Worm (Caenorhabditis elegans): Measurements from ENCODE around the gene C14F11.7.

C14F11.7 gene

DNA sequence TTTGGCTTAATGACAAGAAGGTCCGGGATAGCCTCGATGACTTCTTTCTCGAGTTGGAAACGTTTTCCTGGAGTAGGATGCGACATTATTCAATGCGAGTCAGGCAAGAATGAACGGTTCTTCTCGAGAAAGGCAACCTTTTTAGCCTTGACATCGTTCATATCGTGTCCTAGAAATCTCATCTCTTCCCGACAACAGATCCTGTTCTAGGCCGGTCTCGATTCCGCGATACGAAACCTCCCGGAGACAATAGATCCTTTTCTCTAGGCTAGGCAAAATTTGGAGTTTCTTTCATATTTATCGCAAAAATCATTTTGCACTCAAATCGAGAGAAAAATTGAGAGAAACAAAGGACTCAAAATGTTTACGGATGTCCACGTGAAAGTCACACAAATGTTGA is 30.6 kb upstream of the C14F11.7 start, which contains the start of gene rml-3:
TSS of gene rml-3 (minus strand) at position 93 of the 400 bp plus-strand sequence.
- TF ChIP-seq cog-1 (tag; optimal IDR thresholded peaks at IDR 0.05) (no peak), klf-2 (GFP tag; conservative IDR thresholded peaks at IDR 0.05) (no peak)

DNA sequence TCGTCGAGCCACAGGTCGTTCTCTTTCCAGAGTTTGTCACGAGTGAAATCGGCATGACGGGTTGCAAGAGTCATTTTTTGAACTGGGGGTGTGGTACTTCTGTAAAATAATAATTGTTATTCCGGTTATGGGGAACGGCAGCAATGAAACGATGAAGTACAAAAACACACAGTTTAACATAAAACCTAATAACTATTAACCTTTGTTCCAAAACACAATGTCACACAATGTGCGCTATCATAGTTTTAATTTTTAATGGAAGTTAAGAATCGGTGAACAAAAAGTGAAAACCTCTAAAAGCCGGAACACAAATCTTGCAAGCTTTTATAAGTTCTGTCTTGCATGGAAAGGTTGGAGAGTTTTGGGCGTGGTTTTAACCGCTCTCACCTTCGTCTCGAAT is 27.1 kb upstream of the C14F11.7 start, which contains the start of gene hsp-43:
TSS of gene hsp-43 (minus strand) at position 101 of the 400 bp plus-strand sequence.
- TF ChIP-seq ztf-23 (GFP tag; IDR thresholded peaks at IDR 0.05) = no peak
- TF ChIP-seq med-1 (GFP tag; optimal IDR thresholded peaks at IDR 0.05; ENCODE audit: insufficient read depth) = no peak
- no peak for TF ChIP-seq cog-1 (tag; optimal IDR thresholded peaks at IDR 0.05)
- no peak for TF ChIP-seq ztf-29 (GFP tag; IDR thresholded peaks at IDR 0.05)
- no peak for TF ChIP-seq klf-2 (GFP tag; conservative IDR thresholded peaks at IDR 0.05)
- no peak for TF ChIP-seq ref-1 (GFP tag; conservative IDR thresholded peaks at IDR 0.05)

DNA sequence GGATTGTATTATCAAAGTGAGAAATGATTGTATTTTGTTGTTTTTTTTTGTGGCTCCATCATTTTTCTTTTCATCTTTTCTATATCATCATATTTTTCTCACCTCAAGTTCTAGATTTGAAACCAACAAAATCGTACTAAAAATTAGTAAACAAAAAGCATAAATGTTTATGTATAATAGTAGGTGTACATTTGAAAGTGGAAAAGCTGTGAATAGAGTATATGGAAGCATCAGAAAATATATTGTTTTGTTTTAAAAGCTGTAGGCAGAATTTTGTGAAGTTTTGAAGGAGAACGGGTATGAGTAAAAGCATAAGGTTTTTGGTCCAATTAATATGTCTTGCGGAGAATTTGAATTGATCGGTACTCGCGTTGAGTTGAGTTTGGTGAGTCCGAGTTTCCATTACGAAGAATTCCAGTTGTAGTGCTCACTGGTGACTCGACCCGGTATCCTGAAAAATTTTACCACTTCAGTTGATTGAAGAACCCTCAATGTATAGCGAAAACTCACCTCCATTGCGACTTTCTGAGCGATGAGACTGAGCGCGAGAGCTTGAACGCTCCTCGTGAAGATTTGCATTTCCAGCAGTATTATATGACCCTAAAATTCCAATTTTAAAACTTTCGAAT is 24.7 kb upstream of the C14F11.7 start, which contains the start of gene C14F11.4:
TSS of gene C14F11.4 (minus strand) at position 51 of the 629 bp plus-strand sequence.
- TF ChIP-seq tab-1 (GFP tag; IDR thresholded peaks at IDR 0.05) (no peak), cog-1 (tag; optimal IDR thresholded peaks at IDR 0.05) (no peak), med-1 (GFP tag; optimal IDR thresholded peaks at IDR 0.05; ENCODE audit: insufficient read depth) (no peak), T22C8.4 (GFP tag; IDR thresholded peaks at IDR 0.05) (no peak), ref-1 (GFP tag; conservative IDR thresholded peaks at IDR 0.05) (no peak), klf-2 (GFP tag; conservative IDR thresholded peaks at IDR 0.05) (no peak), flt-1 (GFP tag; IDR thresholded peaks at IDR 0.05) (no peak), ztf-29 (GFP tag; IDR thresholded peaks at IDR 0.05) (no peak), ztf-23 (GFP tag; IDR thresholded peaks at IDR 0.05) (no peak)

DNA sequence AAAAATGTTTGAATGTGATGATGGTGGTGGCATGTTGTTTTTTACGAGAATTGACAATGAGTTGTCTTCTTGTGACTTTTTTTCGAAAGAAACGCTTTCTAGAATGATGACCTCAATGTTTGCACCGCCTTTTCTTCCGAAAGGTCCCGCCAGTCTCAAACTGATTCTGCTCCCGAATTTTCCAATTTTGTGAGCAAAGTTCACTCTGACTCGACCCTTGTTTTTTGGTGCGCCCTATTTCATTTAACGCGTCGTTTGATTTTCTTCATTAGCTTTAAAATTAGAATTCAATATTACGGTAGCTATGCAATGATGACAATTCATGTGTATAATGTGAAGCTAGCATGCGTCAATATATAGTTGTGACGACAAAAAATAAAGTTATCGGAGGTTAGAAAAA is 22.3 kb upstream of the C14F11.7 start, which contains the start of gene lite-1:
TSS of gene lite-1 (minus strand) at position 101 of the 400 bp plus-strand sequence.
- TF ChIP-seq klf-2 (GFP tag; conservative IDR thresholded peaks at IDR 0.05) (no peak), med-1 (GFP tag; optimal IDR thresholded peaks at IDR 0.05; ENCODE audit: insufficient read depth) (no peak), T22C8.4 (GFP tag; IDR thresholded peaks at IDR 0.05) (no peak), tab-1 (GFP tag; IDR thresholded peaks at IDR 0.05) (no peak), ref-1 (GFP tag; conservative IDR thresholded peaks at IDR 0.05) (no peak), ztf-23 (GFP tag; IDR thresholded peaks at IDR 0.05) (no peak), flt-1 (GFP tag; IDR thresholded peaks at IDR 0.05) (no peak), cog-1 (tag; optimal IDR thresholded peaks at IDR 0.05) (no peak), ztf-29 (GFP tag; IDR thresholded peaks at IDR 0.05) (no peak)

DNA sequence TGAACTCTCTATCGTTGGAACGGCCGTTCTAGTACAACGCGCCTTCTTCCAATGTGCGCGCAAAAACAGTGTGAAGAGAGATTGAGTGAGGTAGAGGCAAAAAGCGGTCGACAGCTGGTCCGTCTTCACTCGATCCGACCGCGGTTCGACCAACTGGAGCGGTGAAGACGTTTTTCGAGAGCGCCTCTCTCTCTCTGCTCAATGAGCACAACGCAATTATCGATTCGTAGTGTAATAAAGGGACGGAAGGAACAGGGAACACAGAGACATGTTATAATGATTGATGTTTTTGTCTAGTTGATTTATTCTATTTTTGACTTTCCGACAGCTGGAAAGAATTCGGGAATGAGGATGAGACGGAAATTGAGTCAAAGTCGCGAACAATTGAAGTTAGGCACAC is 16.5 kb upstream of the C14F11.7 start:
- TF ChIP-seq ztf-29 (GFP tag; IDR thresholded peaks at IDR 0.05) (no peak), T22C8.4 (GFP tag; IDR thresholded peaks at IDR 0.05) (peak; percentile 53)

DNA sequence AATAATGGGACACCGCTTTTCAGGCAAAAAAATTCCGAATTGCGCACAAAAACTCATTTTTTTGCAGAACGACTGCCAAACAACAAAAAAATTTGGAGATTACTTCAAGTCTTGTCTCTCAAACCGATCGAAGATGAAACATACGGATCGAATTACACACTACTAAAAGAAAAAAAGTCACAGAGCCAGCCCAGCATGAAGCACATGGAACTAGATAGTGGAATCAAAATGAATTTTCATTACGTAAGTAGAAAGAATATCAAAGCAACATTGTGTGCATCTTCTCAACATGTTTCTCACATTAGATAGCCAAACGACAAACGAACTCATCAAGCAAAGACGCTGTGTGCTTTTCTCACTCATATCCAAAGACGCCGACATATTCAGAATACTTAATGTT is 12.7 kb upstream of the C14F11.7 start:
- no peak for TF ChIP-seq med-1 (GFP tag; optimal IDR thresholded peaks at IDR 0.05; ENCODE audit: insufficient read depth)
- TF ChIP-seq tab-1 (GFP tag; IDR thresholded peaks at IDR 0.05) = no peak
- TF ChIP-seq ref-1 (GFP tag; conservative IDR thresholded peaks at IDR 0.05) = no peak
- no peak for TF ChIP-seq ztf-23 (GFP tag; IDR thresholded peaks at IDR 0.05)
- TF ChIP-seq klf-2 (GFP tag; conservative IDR thresholded peaks at IDR 0.05) = no peak
- no peak for TF ChIP-seq ztf-29 (GFP tag; IDR thresholded peaks at IDR 0.05)
- no peak for TF ChIP-seq T22C8.4 (GFP tag; IDR thresholded peaks at IDR 0.05)

DNA sequence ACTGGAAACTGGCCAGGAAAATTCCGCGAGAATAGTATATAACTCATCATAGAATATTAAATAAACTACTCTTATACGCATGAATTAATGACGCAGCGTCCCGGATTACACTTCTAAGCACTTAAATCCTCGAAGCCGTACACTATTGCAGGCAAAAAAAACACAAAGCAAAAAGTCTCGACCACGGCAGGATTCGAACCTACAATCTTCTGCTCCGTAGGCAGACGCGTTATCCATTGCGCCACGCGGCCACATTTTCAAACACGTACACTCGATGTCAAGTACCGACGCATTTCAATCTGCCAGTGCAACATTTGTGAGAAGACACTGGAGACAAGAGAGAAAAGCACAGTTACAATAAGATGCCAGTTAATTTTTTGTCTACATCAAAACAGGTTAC is 11.5 kb upstream of the C14F11.7 start:
- 0 out of 2 replicates have a peak, but pooled peaks have one; percentile 54 for TF ChIP-seq ref-1 (GFP tag; conservative IDR thresholded peaks at IDR 0.05)
- TF ChIP-seq T22C8.4 (GFP tag; IDR thresholded peaks at IDR 0.05) = peak; percentile 38; the same call in 1 of the 2 replicates
- TF ChIP-seq cog-1 (tag; optimal IDR thresholded peaks at IDR 0.05) = no peak
- peak; percentile 46 for TF ChIP-seq ztf-29 (GFP tag; IDR thresholded peaks at IDR 0.05)
- peak; percentile 77 for TF ChIP-seq tab-1 (GFP tag; IDR thresholded peaks at IDR 0.05)
- TF ChIP-seq klf-2 (GFP tag; conservative IDR thresholded peaks at IDR 0.05) = peak; percentile 60; the same call in 1 of the 2 replicates
- TF ChIP-seq flt-1 (GFP tag; IDR thresholded peaks at IDR 0.05) = peak; percentile 89
- peak; percentile 80 for TF ChIP-seq ztf-23 (GFP tag; IDR thresholded peaks at IDR 0.05)
- no peak for TF ChIP-seq med-1 (GFP tag; optimal IDR thresholded peaks at IDR 0.05; ENCODE audit: insufficient read depth)

DNA sequence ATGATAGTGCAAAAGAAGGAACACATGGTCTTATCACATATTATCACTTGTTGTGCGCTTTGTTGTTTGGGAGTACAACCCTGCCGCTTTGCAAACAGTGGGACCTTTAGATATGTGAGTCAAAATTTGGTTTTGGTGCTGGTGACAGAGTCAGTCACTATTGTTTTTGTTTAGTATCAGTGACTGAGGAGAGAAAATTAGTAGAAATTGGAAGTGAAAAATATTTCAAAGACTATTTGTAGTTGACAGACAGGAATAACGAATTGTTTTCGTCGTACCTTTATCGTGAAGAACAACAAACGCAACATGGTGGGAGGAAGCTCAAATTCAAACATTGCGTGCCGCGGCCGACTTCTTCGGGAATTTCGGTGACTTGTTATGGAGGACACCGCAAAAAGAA is 8.2 kb upstream of the C14F11.7 start, which contains the start of gene lrch-1:
TSS of gene lrch-1 (minus strand) at position 101 of the 400 bp plus-strand sequence.
- TF ChIP-seq ztf-23 (GFP tag; IDR thresholded peaks at IDR 0.05) (no peak), T22C8.4 (GFP tag; IDR thresholded peaks at IDR 0.05) (no peak), med-1 (GFP tag; optimal IDR thresholded peaks at IDR 0.05; ENCODE audit: insufficient read depth) (no peak), cog-1 (tag; optimal IDR thresholded peaks at IDR 0.05) (no peak), ztf-29 (GFP tag; IDR thresholded peaks at IDR 0.05) (no peak), tab-1 (GFP tag; IDR thresholded peaks at IDR 0.05) (no peak), ref-1 (GFP tag; conservative IDR thresholded peaks at IDR 0.05) (no peak)

DNA sequence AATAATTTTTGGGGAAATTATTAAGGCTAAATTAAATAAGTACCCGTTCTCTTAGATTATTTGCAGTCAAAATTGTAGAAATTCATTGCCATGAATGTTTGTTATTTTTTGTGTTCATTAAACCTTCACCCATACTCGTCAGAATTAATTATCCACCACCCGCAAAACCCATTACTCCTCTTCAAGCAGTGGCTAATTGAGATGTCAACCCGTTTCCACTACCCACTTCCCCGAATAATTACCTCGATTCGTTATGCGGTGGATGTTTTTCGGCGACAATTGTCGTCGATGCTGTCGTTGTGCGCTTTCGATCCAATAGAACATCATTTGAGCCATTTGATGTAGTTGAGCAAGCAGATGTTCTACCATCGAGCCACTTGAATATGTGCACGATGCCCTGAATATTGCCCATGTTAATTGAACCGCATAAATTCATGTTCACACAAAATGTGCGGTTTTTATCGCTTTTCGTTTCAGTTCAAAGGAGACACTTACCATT is 3.0 kb upstream of the C14F11.7 start:
- TF ChIP-seq med-1 (GFP tag; optimal IDR thresholded peaks at IDR 0.05; ENCODE audit: insufficient read depth) (no peak), ztf-23 (GFP tag; IDR thresholded peaks at IDR 0.05) (no peak), ref-1 (GFP tag; conservative IDR thresholded peaks at IDR 0.05) (no peak), tab-1 (GFP tag; IDR thresholded peaks at IDR 0.05) (no peak; the same call in 1 of the 2 replicates), T22C8.4 (GFP tag; IDR thresholded peaks at IDR 0.05) (no peak), cog-1 (tag; optimal IDR thresholded peaks at IDR 0.05) (no peak), ztf-29 (GFP tag; IDR thresholded peaks at IDR 0.05) (no peak), klf-2 (GFP tag; conservative IDR thresholded peaks at IDR 0.05) (no peak)

DNA sequence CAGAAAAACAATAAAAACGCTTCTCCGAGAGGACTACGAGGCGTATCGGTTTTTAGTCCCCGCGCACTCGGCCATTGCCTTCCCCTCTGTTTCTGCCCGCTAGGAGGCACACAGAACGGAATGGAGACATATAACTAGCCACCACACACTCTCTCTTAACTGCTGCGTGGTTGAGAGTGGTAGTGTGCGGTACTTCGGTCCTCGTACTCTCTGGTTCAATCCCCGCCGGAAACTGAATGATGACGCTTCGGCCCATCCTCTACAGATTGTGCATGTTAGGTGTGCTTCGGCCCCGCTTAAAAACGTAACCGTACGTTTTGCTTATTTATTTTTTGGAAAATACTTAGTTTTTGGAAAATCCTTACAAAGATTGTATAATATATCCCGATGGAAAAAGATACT is 675 bp downstream of the C14F11.7 start, which contains the start of gene T13C5.6:
TSS of gene T13C5.6 (minus strand) at position 1 of the 402 bp plus-strand sequence.
- TF ChIP-seq klf-2 (GFP tag; conservative IDR thresholded peaks at IDR 0.05) (peak; percentile 98), tab-1 (GFP tag; IDR thresholded peaks at IDR 0.05) (peak; percentile 99), ref-1 (GFP tag; conservative IDR thresholded peaks at IDR 0.05) (peak; percentile 92), flt-1 (GFP tag; IDR thresholded peaks at IDR 0.05) (peak; percentile 98), ztf-23 (GFP tag; IDR thresholded peaks at IDR 0.05) (peak; percentile 97), med-1 (GFP tag; optimal IDR thresholded peaks at IDR 0.05; ENCODE audit: insufficient read depth) (peak; percentile 74), T22C8.4 (GFP tag; IDR thresholded peaks at IDR 0.05) (peak; percentile 95), cog-1 (tag; optimal IDR thresholded peaks at IDR 0.05) (peak; percentile 94), ztf-29 (GFP tag; IDR thresholded peaks at IDR 0.05) (peak; percentile 93)

Data from whole organism, midembryonic.